Fruit fly (Drosophila melanogaster): Measurements from ENCODE around the gene Rad17.

Gene Rad17

dm6 chr3R:14630119-14630623 lies 32.8 kb downstream of the Rad17 start, which contains the start of gene Cad88C:
Cad88C (plus strand) TSS chr3R:14630478.
- TF ChIP-seq Eip78C (GFP tag) = peak; percentile 60
- no peak for TF ChIP-seq CG11294 (GFP tag; IDR thresholded peaks at IDR 0.05)
- TF ChIP-seq CG3032 (tag; optimal IDR thresholded peaks at IDR 0.05) = no peak
- 0 out of 2 replicates have a peak, but pooled peaks have one; percentile 10 for TF ChIP-seq CG15336 (GFP tag; IDR thresholded peaks at IDR 0.05)
- TF ChIP-seq ss (GFP tag; optimal IDR thresholded peaks at IDR 0.05) = peak in 1 of 2 experiments; percentile 10
- TF ChIP-seq CG3919 (GFP tag; optimal IDR thresholded peaks at IDR 0.05) = no peak
- no peak for TF ChIP-seq Hr39 (GFP tag; optimal IDR thresholded peaks at IDR 0.05)
- 0 out of 3 replicates have a peak, but pooled peaks have one; percentile 16 for TF ChIP-seq CG6163 (GFP tag; IDR thresholded peaks at IDR 0.05)

dm6 chr3R:14626781-14627180 lies 36.2 kb downstream of the Rad17 start:
- TF ChIP-seq CG4318 (GFP tag; optimal IDR thresholded peaks at IDR 0.05) (no peak), svp (GFP tag) (peak; percentile 51)

- no peak for TF ChIP-seq spab (GFP tag; optimal IDR thresholded peaks at IDR 0.05)
- 0 out of 3 replicates have a peak, but pooled peaks have one; percentile 21 for TF ChIP-seq eg (GFP tag; IDR thresholded peaks at IDR 0.05)
- TF ChIP-seq cyc (GFP tag; optimal IDR thresholded peaks at IDR 0.05) = peak; percentile 13
- no peak for TF ChIP-seq CG6276 (GFP tag; optimal IDR thresholded peaks at IDR 0.05)
- peak; percentile 33 for TF ChIP-seq topi (GFP tag; optimal IDR thresholded peaks at IDR 0.05)
- TF ChIP-seq Eip78C (GFP tag) = peak; percentile 69
- peak; percentile 6 for TF ChIP-seq Met (GFP tag; optimal IDR thresholded peaks at IDR 0.05)
- no peak for TF ChIP-seq CG11902 (GFP tag; optimal IDR thresholded peaks at IDR 0.05)
- TF ChIP-seq acj6 (GFP tag; optimal IDR thresholded peaks at IDR 0.05) = no peak
- TF ChIP-seq Sox14 (GFP tag; optimal IDR thresholded peaks at IDR 0.05) = peak; percentile 64
- no peak for TF ChIP-seq CG11294 (GFP tag; IDR thresholded peaks at IDR 0.05)
- TF ChIP-seq achi (GFP tag; optimal IDR thresholded peaks at IDR 0.05) = no peak
- TF ChIP-seq CG32006 (GFP tag; optimal IDR thresholded peaks at IDR 0.05) = no peak
- no peak for TF ChIP-seq Ets21C (GFP tag; optimal IDR thresholded peaks at IDR 0.05)
- no peak for TF ChIP-seq fd59A (GFP tag; optimal IDR thresholded peaks at IDR 0.05)
- no peak for TF ChIP-seq CG8119 (GFP tag; IDR thresholded peaks at IDR 0.05)
- peak; percentile 39 for TF ChIP-seq Eip75B (GFP tag; optimal IDR thresholded peaks at IDR 0.05)
- no peak for TF ChIP-seq CG6792 (GFP tag; optimal IDR thresholded peaks at IDR 0.05)
- TF ChIP-seq CG9139 (GFP tag; optimal IDR thresholded peaks at IDR 0.05) = no peak
- TF ChIP-seq Smox (GFP tag; optimal IDR thresholded peaks at IDR 0.05) = no peak
- TF ChIP-seq CG11762 (GFP tag; optimal IDR thresholded peaks at IDR 0.05; ENCODE audit: insufficient read depth) = no peak
- no peak for TF ChIP-seq CG31627 (GFP tag; optimal IDR thresholded peaks at IDR 0.05)
- no peak for TF ChIP-seq CG16779 (tag; optimal IDR thresholded peaks at IDR 0.05)
- TF ChIP-seq svp (GFP tag) = peak; percentile 44
- TF ChIP-seq Hr39 (GFP tag; optimal IDR thresholded peaks at IDR 0.05) = no peak
- 0 out of 2 replicates have a peak, but pooled peaks have one; percentile 34 for TF ChIP-seq CG15336 (GFP tag; IDR thresholded peaks at IDR 0.05)
- no peak for TF ChIP-seq Lpt (GFP tag; optimal IDR thresholded peaks at IDR 0.05)
- TF ChIP-seq CG6163 (GFP tag; IDR thresholded peaks at IDR 0.05) = peak; percentile 44; the same call in 2 of the 3 replicates
- peak; percentile 31 for TF ChIP-seq CG3919 (GFP tag; optimal IDR thresholded peaks at IDR 0.05)
- peak; percentile 61 for TF ChIP-seq Sox102F (GFP tag; optimal IDR thresholded peaks at IDR 0.05)
- TF ChIP-seq Gug (GFP tag; IDR thresholded peaks at IDR 0.05) = no peak
- no peak for TF ChIP-seq CG6808 (GFP tag; optimal IDR thresholded peaks at IDR 0.05)
- TF ChIP-seq Ets96B (tag; optimal IDR thresholded peaks at IDR 0.05) = peak; percentile 2
- TF ChIP-seq CG3032 (tag; optimal IDR thresholded peaks at IDR 0.05) = peak; percentile 21
- no peak for TF ChIP-seq Hr4 (GFP tag; optimal IDR thresholded peaks at IDR 0.05)
- no peak for TF ChIP-seq pdm3 (GFP tag; optimal IDR thresholded peaks at IDR 0.05)
- TF ChIP-seq dac (GFP tag; optimal IDR thresholded peaks at IDR 0.05) = no peak
- peak; percentile 8 for TF ChIP-seq esn (GFP tag; optimal IDR thresholded peaks at IDR 0.05)
- TF ChIP-seq vri (GFP tag; optimal IDR thresholded peaks at IDR 0.05) = peak; percentile 20
- peak; percentile 35 for TF ChIP-seq fkh (GFP tag; optimal IDR thresholded peaks at IDR 0.05)
- no peak for TF ChIP-seq CG8319 (GFP tag; optimal IDR thresholded peaks at IDR 0.05)
- no peak for TF ChIP-seq Blimp-1 (GFP tag; optimal IDR thresholded peaks at IDR 0.05)
Observed at dm6 chr3R:14625215-14626156, 37.5 kb downstream of the Rad17 start, which contains the start of the genes put and His4r. put (minus strand) TSS chr3R:14625703. His4r (plus strand) TSS chr3R:14625755.

Data from whole organism, prepupa.